Fruit fly (Drosophila melanogaster) whole organism, pupa: ENCODE results near the gene Uch.

Experiments used
- CG10348 ChIP-seq: fragments of 200-800 bp; sonication (Bioruptor generic); IDR thresholded peaks from 2 replicates; pipeline ENCODE4 v1.3.6; 2022; ENCODE audit warnings: missing biosample characterization, missing genetic modification characterization
- CG12605 ChIP-seq: fragments of 200-800 bp; sonication (Bioruptor generic); IDR thresholded peaks from 2 replicates; pipeline ENCODE4 v1.3.6; 2022; ENCODE audit warnings: missing biosample characterization, missing genetic modification characterization
- CG13204 ChIP-seq: fragments of 200-800 bp; sonication (Bioruptor generic); optimal IDR thresholded peaks from 2 replicates; lab custom pipeline; 2018; ENCODE audit warnings: missing biosample characterization, mild to moderate bottlenecking, missing genetic modification characterization, moderate library complexity
- CG14655 ChIP-seq: fragments of 200-800 bp; sonication (Bioruptor generic); optimal IDR thresholded peaks from 3 replicates; lab custom pipeline; 2017; ENCODE audit warnings: mild to moderate bottlenecking, missing biosample characterization, missing genetic modification reagents, missing genetic modification characterization
- CG15710 ChIP-seq: fragments of 200-800 bp; sonication (Bioruptor generic); optimal IDR thresholded peaks from 2 replicates; lab custom pipeline; 2018; ENCODE audit warnings: missing biosample characterization, mild to moderate bottlenecking, missing genetic modification characterization, moderate library complexity
- CG17806 ChIP-seq: fragments of 200-800 bp; sonication (Bioruptor generic); optimal IDR thresholded peaks from 2 replicates; lab custom pipeline; 2018; ENCODE audit warnings: missing biosample characterization, mild to moderate bottlenecking, missing genetic modification characterization, moderate library complexity
- CG32121 ChIP-seq: fragments of 200-800 bp; sonication (Bioruptor generic); IDR thresholded peaks from 2 replicates; pipeline ENCODE4 v1.3.6; 2022; ENCODE audit warnings: missing biosample characterization, missing genetic modification characterization
- CG34367 ChIP-seq: fragments of 200-800 bp; sonication (Bioruptor generic); optimal IDR thresholded peaks from 2 replicates; lab custom pipeline; 2018; ENCODE audit warnings: missing biosample characterization, mild to moderate bottlenecking, missing genetic modification characterization
- CG4496 ChIP-seq: fragments of 200-800 bp; sonication (Bioruptor generic); IDR thresholded peaks from 3 replicates; pipeline ENCODE4 v1.3.6; 2022; ENCODE audit warnings: missing biosample characterization, missing genetic modification characterization
- CG8159 ChIP-seq: fragments of 200-800 bp; sonication (Bioruptor generic); optimal IDR thresholded peaks from 3 replicates; lab custom pipeline; 2018; ENCODE audit warnings: missing biosample characterization, mild to moderate bottlenecking, missing genetic modification characterization, moderate library complexity
- CG8301 ChIP-seq: fragments of 200-800 bp; sonication (Bioruptor generic); optimal IDR thresholded peaks from 2 replicates; lab custom pipeline; 2018; ENCODE audit warnings: missing biosample characterization, mild to moderate bottlenecking, missing genetic modification characterization
- CG9948 ChIP-seq: fragments of 200-800 bp; sonication (Bioruptor generic); optimal IDR thresholded peaks from 2 replicates; lab custom pipeline; 2018; ENCODE audit warnings: missing biosample characterization, mild to moderate bottlenecking, missing genetic modification characterization, moderate library complexity
- D1 ChIP-seq: fragments of 200-800 bp; sonication (Bioruptor generic); optimal IDR thresholded peaks from 2 replicates; lab custom pipeline; 2018; ENCODE audit warnings: missing biosample characterization, mild to moderate bottlenecking, missing genetic modification characterization, moderate library complexity
- EcR ChIP-seq: fragments of 200-800 bp; sonication (Bioruptor generic); optimal IDR thresholded peaks from 3 replicates; lab custom pipeline; 2019; ENCODE audit warnings: missing biosample characterization, missing genetic modification characterization, mild to moderate bottlenecking, moderate library complexity, missing genetic modification reagents
- Ets98B ChIP-seq: fragments of 200-800 bp; sonication (Bioruptor generic); IDR thresholded peaks from 2 replicates; pipeline ENCODE4 v1.3.6; 2022; ENCODE audit warnings: missing biosample characterization, missing genetic modification characterization
- Pif1A ChIP-seq: fragments of 200-800 bp; sonication (Bioruptor generic); optimal IDR thresholded peaks from 3 replicates; lab custom pipeline; 2016; ENCODE audit warnings: missing biosample characterization, missing genetic modification characterization
- Pif1B ChIP-seq: fragments of 200-800 bp; sonication (Bioruptor generic); optimal IDR thresholded peaks from 3 replicates; lab custom pipeline; 2016; ENCODE audit warnings: missing biosample characterization, missing genetic modification characterization
- Snoo ChIP-seq: fragments of 200-800 bp; sonication (Bioruptor generic); optimal IDR thresholded peaks from 3 replicates; lab custom pipeline; 2017; ENCODE audit warnings: missing biosample characterization, mild to moderate bottlenecking, missing genetic modification characterization, inconsistent platforms
- fd96Ca ChIP-seq: fragments of 200-800 bp; sonication (Bioruptor generic); IDR thresholded peaks from 3 replicates; pipeline ENCODE4 v1.3.6; 2022; ENCODE audit warnings: missing biosample characterization, missing genetic modification characterization
- gl ChIP-seq: fragments of 200-800 bp; sonication (Bioruptor generic); optimal IDR thresholded peaks from 2 replicates; lab custom pipeline; 2018; ENCODE audit warnings: missing biosample characterization, mild to moderate bottlenecking, missing genetic modification characterization
- rn ChIP-seq: fragments of 200-800 bp; sonication (Bioruptor generic); IDR thresholded peaks from 2 replicates; pipeline ENCODE4 v1.3.6; 2022; ENCODE audit warnings: missing biosample characterization, missing genetic modification characterization

The Uch gene

DNA sequence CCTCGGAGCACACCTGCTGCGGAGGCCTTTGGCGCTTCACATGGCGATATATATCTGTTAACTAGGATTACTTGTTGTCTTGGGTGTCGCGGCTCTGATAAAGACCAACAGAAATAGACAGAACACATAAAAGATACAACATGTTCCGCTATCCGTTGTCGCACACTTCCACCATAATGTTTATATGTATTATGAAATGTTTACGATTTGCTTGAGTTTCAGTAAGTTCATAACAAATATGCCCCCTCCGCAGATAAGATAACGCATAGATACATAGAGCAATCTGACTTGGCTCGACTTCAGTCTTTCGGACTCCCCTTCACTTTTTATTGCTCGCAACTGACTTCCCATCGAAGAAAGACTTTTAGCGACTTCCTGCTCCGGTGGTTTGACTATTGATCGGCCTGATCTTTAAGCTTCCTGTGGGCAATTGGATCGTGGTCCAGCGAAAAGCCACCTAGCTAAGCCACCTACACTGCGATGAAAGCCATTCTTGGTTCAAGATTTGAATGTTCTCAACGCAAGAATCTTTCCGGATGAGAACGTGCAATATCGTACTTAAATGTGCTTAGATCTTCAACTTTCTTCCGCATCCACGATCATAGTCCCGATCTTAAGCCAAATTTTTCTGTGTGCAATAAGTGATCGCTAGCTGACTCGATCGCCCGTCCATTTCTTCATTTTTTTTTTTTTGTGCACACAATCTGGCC, 45.7 kb downstream of the Uch start:
- no peak for TF ChIP-seq D1 (tag; lab: Kevin White, UChicago)
- peak; percentile 81 for TF ChIP-seq CG17806
- TF ChIP-seq rn (GFP tag; lab: Robert Waterston, UW), result peak; percentile 68
- TF ChIP-seq Pif1A (GFP tag; lab: Kevin White, UChicago), result peak; percentile 71
- TF ChIP-seq CG9948 (tag; lab: Kevin White, UChicago), result peak; percentile 79
- no peak for TF ChIP-seq Snoo
- peak; percentile 91 for TF ChIP-seq CG14655 (GFP tag; lab: Kevin White, UChicago)
- peak; percentile 76 for TF ChIP-seq Pif1B
- TF ChIP-seq CG8159, result peak; percentile 73
- peak; percentile 43 for TF ChIP-seq gl (tag; lab: Kevin White, UChicago)
- no peak for TF ChIP-seq CG10348 (GFP tag; lab: Robert Waterston, UW)
- TF ChIP-seq CG32121 (GFP tag; lab: Robert Waterston, UW), result peak; percentile 52
- peak; percentile 91 for TF ChIP-seq CG4496
- TF ChIP-seq fd96Ca, result peak; percentile 94
- TF ChIP-seq CG8301 (tag; lab: Kevin White, UChicago), result peak; percentile 91
- peak; percentile 46; the same call in 1 of the 2 replicates for TF ChIP-seq CG12605
- peak; percentile 80 for TF ChIP-seq Ets98B (GFP tag; lab: Robert Waterston, UW)
- TF ChIP-seq CG13204 (GFP tag; lab: Kevin White, UChicago), result no peak
- TF ChIP-seq EcR (GFP tag; lab: Kevin White, UChicago), result no peak
- TF ChIP-seq CG34367, result peak; percentile 63
- peak; percentile 19 for TF ChIP-seq CG15710 (tag; lab: Kevin White, UChicago)

DNA sequence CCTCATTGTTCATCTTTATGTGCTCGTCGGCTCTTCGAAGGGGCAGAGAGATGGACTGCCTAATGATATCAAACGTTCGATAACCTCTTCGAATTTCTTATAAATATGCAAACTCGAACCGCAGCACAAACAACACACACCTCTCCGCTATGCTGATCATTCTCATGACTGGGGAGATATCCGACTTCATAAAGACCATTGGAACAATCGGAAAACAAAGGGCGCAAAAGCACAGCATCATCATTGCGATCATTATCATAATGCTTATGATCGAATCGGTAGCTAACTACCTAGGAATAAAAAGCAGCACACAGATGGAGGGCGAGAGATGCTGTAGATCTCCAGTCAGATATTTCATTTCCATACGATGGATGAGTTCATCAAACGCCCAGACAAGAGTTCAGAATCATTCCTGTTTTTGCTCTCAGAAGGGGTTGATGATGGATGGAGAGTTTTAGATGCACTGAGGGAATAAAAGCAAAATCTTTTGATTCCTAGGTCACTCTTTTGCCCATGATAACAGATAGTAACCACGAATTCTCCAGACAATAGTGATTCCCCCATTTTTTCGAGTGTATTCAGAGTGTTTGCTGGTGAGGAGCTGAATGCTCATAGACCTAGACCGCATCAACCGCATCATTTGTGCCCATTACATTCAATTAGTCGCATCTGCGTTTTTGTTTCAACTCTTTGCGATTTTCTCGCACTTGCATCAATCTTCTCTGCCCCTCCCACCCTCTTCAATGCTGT, 46.9 kb downstream of the Uch start:
- TF ChIP-seq CG4496, result peak; percentile 36; the same call in 1 of the 3 replicates
- no peak for TF ChIP-seq CG13204 (GFP tag; lab: Kevin White, UChicago)
- TF ChIP-seq CG15710 (tag; lab: Kevin White, UChicago), result peak; percentile 7
- TF ChIP-seq rn (GFP tag; lab: Robert Waterston, UW), result no peak
- TF ChIP-seq CG8301 (tag; lab: Kevin White, UChicago), result peak; percentile 32
- TF ChIP-seq CG9948 (tag; lab: Kevin White, UChicago), result peak; percentile 20
- peak; percentile 17 for TF ChIP-seq CG17806
- TF ChIP-seq CG14655 (GFP tag; lab: Kevin White, UChicago), result peak; percentile 44
- TF ChIP-seq CG8159, result peak; percentile 3

DNA sequence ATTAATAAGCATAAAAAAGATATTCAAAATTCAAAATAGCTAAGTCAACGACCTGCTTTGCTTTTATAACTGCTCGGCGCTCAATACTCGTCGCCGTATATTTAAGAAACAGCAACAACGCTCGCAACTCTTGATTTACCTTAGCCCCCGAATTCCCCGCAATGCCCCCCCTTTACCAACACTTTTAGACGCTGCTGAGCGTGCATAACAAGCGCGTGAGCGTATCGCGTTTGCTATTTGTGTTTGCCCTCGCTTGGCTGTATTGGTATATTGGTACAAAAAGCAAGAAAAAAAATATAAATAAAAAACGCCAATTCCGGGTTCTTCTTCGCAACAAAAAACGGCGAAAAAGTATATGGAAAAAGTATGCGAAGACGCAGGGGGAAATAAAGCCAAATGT, 48.1 kb downstream of the Uch start:
- TF ChIP-seq CG13204 (GFP tag; lab: Kevin White, UChicago) (peak; percentile 20), Ets98B (GFP tag; lab: Robert Waterston, UW) (peak; percentile 31; the same call in 1 of the 2 replicates), Snoo (no peak)

DNA sequence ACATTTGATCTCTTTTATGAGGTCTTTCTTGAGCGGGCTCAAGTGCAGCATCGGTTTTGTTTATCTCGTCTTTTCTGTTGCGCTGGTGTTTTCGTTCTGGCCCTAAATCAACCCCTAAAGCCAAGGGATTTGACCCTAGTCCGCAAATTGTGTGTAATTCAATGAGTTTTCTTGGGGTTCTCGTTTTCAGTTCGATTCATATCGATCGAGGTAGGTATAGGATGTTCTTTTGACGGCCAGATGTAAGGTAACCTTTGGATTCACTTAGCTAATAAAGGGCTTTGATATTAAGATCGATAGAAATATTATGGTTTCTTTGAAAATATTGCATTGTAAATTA, 48.8 kb downstream of the Uch start:
- TF ChIP-seq EcR (GFP tag; lab: Kevin White, UChicago) (peak; percentile 59), CG10348 (GFP tag; lab: Robert Waterston, UW) (no peak), CG15710 (tag; lab: Kevin White, UChicago) (no peak), CG8159 (no peak)

DNA sequence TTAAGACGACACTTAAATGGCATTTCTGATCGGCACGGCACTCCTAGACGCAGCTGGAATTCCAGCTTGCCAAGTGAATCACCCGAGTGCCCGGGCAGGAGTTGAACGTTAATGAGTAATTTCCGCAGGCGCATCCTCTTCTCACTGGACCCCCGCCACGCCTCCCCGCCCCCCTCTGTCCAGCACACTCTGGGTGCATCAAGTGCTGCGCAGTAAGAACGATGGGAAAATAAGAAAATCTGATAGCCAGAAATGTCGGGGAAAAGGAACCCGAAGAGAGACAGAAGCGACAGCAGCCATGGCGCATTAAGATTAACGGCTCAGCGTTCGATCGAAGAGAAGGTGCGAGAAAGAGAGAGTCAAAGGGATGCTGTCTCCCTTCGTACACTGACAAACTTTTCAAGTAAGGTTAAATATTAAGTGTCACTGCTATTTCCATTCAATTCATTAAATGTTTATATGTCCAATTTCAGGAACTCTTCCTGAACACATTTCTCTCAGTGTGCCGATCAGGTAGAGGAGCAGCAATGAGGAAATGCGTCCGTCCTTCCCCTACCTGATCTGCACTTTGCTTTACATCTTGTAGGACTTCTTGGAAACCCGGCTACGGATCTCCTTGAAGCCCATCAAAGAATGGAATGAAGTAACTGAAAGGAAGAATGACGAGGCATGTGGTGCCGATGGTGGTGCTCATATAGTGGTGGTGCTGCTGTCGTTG, 49.3 kb downstream of the Uch start:
- TF ChIP-seq D1 (tag; lab: Kevin White, UChicago), result peak; percentile 82
- TF ChIP-seq CG9948 (tag; lab: Kevin White, UChicago), result peak; percentile 91
- TF ChIP-seq gl (tag; lab: Kevin White, UChicago), result peak; percentile 94
- peak; percentile 56 for TF ChIP-seq CG12605
- TF ChIP-seq CG34367, result peak; percentile 96
- TF ChIP-seq CG4496, result peak; percentile 87
- peak; percentile 96 for TF ChIP-seq CG8159
- TF ChIP-seq Ets98B (GFP tag; lab: Robert Waterston, UW), result peak; percentile 40; the same call in 1 of the 2 replicates
- TF ChIP-seq fd96Ca, result peak; percentile 78
- peak; percentile 86 for TF ChIP-seq EcR (GFP tag; lab: Kevin White, UChicago)
- TF ChIP-seq CG15710 (tag; lab: Kevin White, UChicago), result peak; percentile 90
- TF ChIP-seq CG8301 (tag; lab: Kevin White, UChicago), result peak; percentile 80
- TF ChIP-seq CG14655 (GFP tag; lab: Kevin White, UChicago), result peak; percentile 87
- peak; percentile 91 for TF ChIP-seq Pif1A (GFP tag; lab: Kevin White, UChicago)
- no peak for TF ChIP-seq CG10348 (GFP tag; lab: Robert Waterston, UW)
- peak; percentile 93 for TF ChIP-seq Pif1B
- TF ChIP-seq rn (GFP tag; lab: Robert Waterston, UW), result peak; percentile 69
- TF ChIP-seq CG13204 (GFP tag; lab: Kevin White, UChicago), result peak; percentile 92
- peak; percentile 85 for TF ChIP-seq Snoo
- peak; percentile 96 for TF ChIP-seq CG17806
- TF ChIP-seq CG32121 (GFP tag; lab: Robert Waterston, UW), result no peak
